Worm (Caenorhabditis elegans): ENCODE results near the gene C30G12.2.
A peak's percentile ranks its signal among the peaks of the same experiment; 100 is the strongest.

The C30G12.2 gene

DNA sequence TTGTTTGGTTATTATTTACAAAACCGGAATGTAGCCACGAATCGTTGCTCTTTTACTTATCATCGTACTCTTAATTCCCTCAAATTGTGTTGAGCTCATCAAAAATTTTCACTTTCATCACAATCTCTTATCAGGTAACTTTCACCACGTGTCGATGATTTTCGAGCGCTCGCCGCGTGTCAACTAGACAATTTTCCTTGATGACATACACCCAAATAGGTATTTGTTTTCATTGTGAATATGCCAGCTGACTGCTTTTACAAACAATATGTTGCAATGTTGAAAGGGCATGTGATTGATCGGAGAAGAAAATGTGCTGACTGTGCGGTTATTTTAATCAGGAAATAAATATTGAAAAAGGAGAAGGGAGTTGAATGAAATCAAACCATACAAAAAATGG, 25.6 kb upstream of the C30G12.2 start:
- TF ChIP-seq jun-1 (tag; optimal IDR thresholded peaks at IDR 0.05) (peak; percentile 76), lsy-12 (tag; optimal IDR thresholded peaks at IDR 0.05) (no peak), unc-39 (tag; optimal IDR thresholded peaks at IDR 0.05) (no peak), mdl-1 (tag; optimal IDR thresholded peaks at IDR 0.05) (peak; percentile 38), pha-4 (tag; optimal IDR thresholded peaks at IDR 0.05) (peak; percentile 84), pqm-1 (tag; optimal IDR thresholded peaks at IDR 0.05) (peak; percentile 59), elt-2 (tag; optimal IDR thresholded peaks at IDR 0.05) (peak; percentile 94)

DNA sequence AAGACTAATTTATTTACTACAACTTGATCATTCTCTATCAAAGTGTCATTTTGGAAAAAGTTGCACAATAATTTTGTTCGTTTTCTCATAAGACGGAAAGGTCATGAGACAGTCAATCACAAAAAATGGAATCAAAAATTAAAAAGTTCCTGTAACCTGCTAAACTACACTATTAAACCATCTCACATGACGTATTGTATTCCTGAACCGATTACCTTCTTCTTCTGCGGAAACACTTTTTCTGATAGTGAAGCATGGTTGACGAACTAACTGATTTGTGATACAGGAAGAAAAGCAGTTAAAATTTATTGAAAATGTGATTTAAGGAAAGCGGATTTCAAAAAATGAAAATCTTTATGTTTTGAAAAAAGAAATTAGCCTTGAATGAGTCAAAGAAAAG, 20.4 kb upstream of the C30G12.2 start:
- TF ChIP-seq ztf-11 (tag; optimal IDR thresholded peaks at IDR 0.05) (no peak), elt-2 (tag; optimal IDR thresholded peaks at IDR 0.05) (peak; percentile 14)

DNA sequence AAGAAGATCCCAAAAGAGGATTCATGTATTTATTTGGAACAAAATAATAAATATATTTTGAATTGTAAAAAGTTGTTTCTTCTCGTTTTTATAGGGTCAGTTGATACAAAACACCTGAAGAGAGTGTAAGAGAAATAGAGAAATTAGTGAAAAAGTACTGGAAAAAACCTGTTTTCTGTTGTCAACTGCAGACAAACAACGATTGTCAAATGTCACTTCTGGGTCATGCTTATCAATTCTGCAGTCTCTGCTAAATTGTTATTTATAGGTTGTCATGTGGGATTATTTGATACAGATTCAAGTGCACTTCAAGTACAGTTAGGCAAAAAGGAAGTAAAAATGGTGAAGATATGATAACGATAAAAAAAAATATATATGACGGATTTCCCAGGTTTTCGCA, 17.7 kb upstream of the C30G12.2 start:
- TF ChIP-seq nhr-23 (tag; optimal IDR thresholded peaks at IDR 0.05) (peak; percentile 85), pha-4 (tag; optimal IDR thresholded peaks at IDR 0.05) (no peak), nhr-25 (tag; optimal IDR thresholded peaks at IDR 0.05) (peak; percentile 59), tbx-2 (tag; optimal IDR thresholded peaks at IDR 0.05) (peak; percentile 13), nhr-43 (tag; optimal IDR thresholded peaks at IDR 0.05; ENCODE audit: poor library complexity, severe bottlenecking) (peak; percentile 55)

DNA sequence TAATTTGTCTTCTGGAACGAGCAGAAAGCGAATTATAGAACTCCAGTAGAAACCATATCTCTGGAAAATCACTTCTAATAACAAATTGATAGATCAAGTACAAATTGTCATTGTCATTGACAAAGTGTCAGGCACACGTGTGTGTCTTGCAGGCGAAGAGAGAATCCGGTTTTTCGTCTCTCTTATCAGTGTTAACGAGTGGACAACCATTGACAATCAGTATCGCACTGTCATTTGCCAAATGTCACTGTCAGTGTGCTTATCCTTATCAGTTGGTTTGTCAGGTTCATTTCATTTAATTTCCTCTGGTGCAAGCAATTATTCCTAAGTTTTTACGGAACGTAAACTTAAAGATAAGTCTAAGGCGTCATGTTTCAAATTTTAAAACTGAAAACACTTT, 16.7 kb upstream of the C30G12.2 start:
- TF ChIP-seq elt-3 (tag; optimal IDR thresholded peaks at IDR 0.05) (peak in 1 of 3 experiments; percentile 41), ceh-9 (tag; optimal IDR thresholded peaks at IDR 0.05) (no peak), nhr-25 (tag; optimal IDR thresholded peaks at IDR 0.05) (peak; percentile 1), mdl-1 (tag; optimal IDR thresholded peaks at IDR 0.05) (peak; percentile 3), pqm-1 (tag; optimal IDR thresholded peaks at IDR 0.05) (peak; percentile 50), zag-1 (tag; optimal IDR thresholded peaks at IDR 0.05) (no peak), elt-2 (tag; optimal IDR thresholded peaks at IDR 0.05) (peak; percentile 79), nhr-43 (tag; optimal IDR thresholded peaks at IDR 0.05; ENCODE audit: poor library complexity, severe bottlenecking) (peak; percentile 48), nhr-23 (tag; optimal IDR thresholded peaks at IDR 0.05) (peak; percentile 32), nhr-11 (tag; optimal IDR thresholded peaks at IDR 0.05) (no peak)

- TF ChIP-seq elt-2 (tag; optimal IDR thresholded peaks at IDR 0.05) = peak; percentile 80
- no peak for TF ChIP-seq ceh-28 (tag; optimal IDR thresholded peaks at IDR 0.05)
- peak; percentile 52 for TF ChIP-seq pqm-1 (tag; optimal IDR thresholded peaks at IDR 0.05)
Observed at ce11 chrII:7277257-7277656, 13.0 kb upstream of the C30G12.2 start.

DNA sequence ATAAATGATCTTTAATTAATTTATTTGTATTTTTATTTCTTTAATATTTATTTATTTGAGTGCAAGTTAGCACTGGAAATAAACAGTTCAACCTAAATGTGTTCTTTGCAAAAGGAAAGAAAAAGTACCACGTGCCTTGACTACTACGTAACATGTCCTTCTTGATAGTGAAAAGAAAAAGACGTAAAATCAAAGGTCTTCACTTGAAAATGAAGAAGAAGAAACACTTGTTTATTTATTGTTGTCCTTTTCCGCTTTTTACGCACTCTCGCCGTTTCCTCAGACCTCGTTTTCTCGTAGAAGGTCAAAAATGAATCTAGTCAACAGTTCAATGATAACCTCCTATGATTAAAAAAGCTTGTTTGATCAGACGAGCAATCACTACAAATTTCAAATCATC, 12.3 kb upstream of the C30G12.2 start:
- no peak for TF ChIP-seq ceh-82 (tag; optimal IDR thresholded peaks at IDR 0.05)
- no peak for TF ChIP-seq tbx-2 (tag; optimal IDR thresholded peaks at IDR 0.05)
- TF ChIP-seq daf-12 (tag; optimal IDR thresholded peaks at IDR 0.05) = no peak
- no peak for TF ChIP-seq ceh-16 (tag; optimal IDR thresholded peaks at IDR 0.05)
- no peak for TF ChIP-seq egl-27 (tag; optimal IDR thresholded peaks at IDR 0.05)
- TF ChIP-seq nhr-237 (tag; optimal IDR thresholded peaks at IDR 0.05) = no peak
- TF ChIP-seq eor-1 (tag; optimal IDR thresholded peaks at IDR 0.05) = no peak
- peak; percentile 45 for TF ChIP-seq nhr-25 (tag; optimal IDR thresholded peaks at IDR 0.05)
- TF ChIP-seq lsy-12 (tag; optimal IDR thresholded peaks at IDR 0.05) = no peak
- TF ChIP-seq nhr-67 (tag; optimal IDR thresholded peaks at IDR 0.05) = no peak
- TF ChIP-seq ztf-4 (tag; optimal IDR thresholded peaks at IDR 0.05) = no peak
- TF ChIP-seq pqm-1 (tag; optimal IDR thresholded peaks at IDR 0.05) = no peak
- no peak for TF ChIP-seq jun-1 (tag; optimal IDR thresholded peaks at IDR 0.05)
- peak; percentile 55 for TF ChIP-seq nhr-43 (tag; optimal IDR thresholded peaks at IDR 0.05; ENCODE audit: poor library complexity, severe bottlenecking)
- peak; percentile 29 for TF ChIP-seq nhr-23 (tag; optimal IDR thresholded peaks at IDR 0.05)
- TF ChIP-seq nhr-11 (tag; optimal IDR thresholded peaks at IDR 0.05) = no peak
- no peak for TF ChIP-seq ceh-9 (tag; optimal IDR thresholded peaks at IDR 0.05)
- no peak for TF ChIP-seq nfya-1 (tag; optimal IDR thresholded peaks at IDR 0.05; ENCODE audit: insufficient read depth)
- no peak for TF ChIP-seq unc-62 (GFP tag; optimal IDR thresholded peaks at IDR 0.05)

DNA sequence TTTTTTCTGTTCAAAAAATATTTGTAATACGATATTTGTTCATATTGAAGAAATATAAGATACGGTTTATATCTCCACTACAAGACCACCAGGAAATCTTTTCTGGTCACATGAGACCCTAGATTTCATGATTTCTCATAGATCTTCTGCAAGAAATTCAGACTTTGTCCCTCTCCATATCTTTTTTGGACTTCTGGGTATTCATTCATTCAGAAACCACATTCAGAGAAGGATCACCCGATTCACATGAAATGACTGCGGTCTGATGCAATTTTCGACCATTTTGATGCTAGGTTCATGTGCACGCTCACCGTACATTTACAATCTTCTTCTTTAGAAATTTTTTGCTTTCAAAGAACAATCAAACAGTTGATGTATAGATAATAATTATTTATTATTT, 10.4 kb upstream of the C30G12.2 start:
- peak; percentile 23 for TF ChIP-seq nhr-23 (tag; optimal IDR thresholded peaks at IDR 0.05)
- peak; percentile 35 for TF ChIP-seq nhr-43 (tag; optimal IDR thresholded peaks at IDR 0.05; ENCODE audit: poor library complexity, severe bottlenecking)
- no peak for TF ChIP-seq aly-2 (tag; optimal IDR thresholded peaks at IDR 0.05)
- TF ChIP-seq elt-3 (tag; optimal IDR thresholded peaks at IDR 0.05) = no peak
- TF ChIP-seq daf-12 (tag; optimal IDR thresholded peaks at IDR 0.05) = no peak
- TF ChIP-seq ztf-4 (tag; optimal IDR thresholded peaks at IDR 0.05) = no peak
- TF ChIP-seq nhr-11 (tag; optimal IDR thresholded peaks at IDR 0.05) = no peak
- TF ChIP-seq ceh-16 (tag; optimal IDR thresholded peaks at IDR 0.05) = no peak
